Worm (Caenorhabditis elegans) whole organism, L4 larva: Measurements from ENCODE around the gene srx-29.
"Not testable (repeated sequence)": the region's sequence is repeated elsewhere in the genome, so short reads cannot be mapped to it uniquely, and the experiment has no call there.

Experiments
- F26F4.8 ChIP-seq: fragments of 200-800 bp; sonication (Bioruptor generic); conservative IDR thresholded peaks from 2 replicates; pipeline ENCODE4 v1.3.6; 2022; ENCODE audit warnings: missing genetic modification characterization, missing compliant biosample characterization
- R02D3.7 ChIP-seq: fragments of 150-350 bp; sonication (generic microtip); optimal IDR thresholded peaks from 3 replicates; lab custom pipeline; 2014; ENCODE audit warnings: missing biosample characterization, missing genetic modification characterization
- T20F7.1 ChIP-seq: fragments of 200-800 bp; sonication (Bioruptor generic); optimal IDR thresholded peaks from 2 replicates; lab custom pipeline; 2018; ENCODE audit warnings: mild to moderate bottlenecking, missing genetic modification characterization, missing compliant biosample characterization
- Y105C5A.15 ChIP-seq: fragments of 200-800 bp; sonication (Bioruptor generic); IDR thresholded peaks from 2 replicates; pipeline ENCODE4 v1.3.6; 2022; ENCODE audit warnings: missing genetic modification characterization, missing compliant biosample characterization
- Y48G9A.11 ChIP-seq: fragments of 200-800 bp; sonication (Bioruptor generic); IDR thresholded peaks from 2 replicates; pipeline ENCODE4 v1.3.6; 2022; ENCODE audit warnings: missing genetic modification reagents, missing genetic modification characterization, missing compliant biosample characterization
- Y5F2A.4 ChIP-seq: fragments of 200-800 bp; sonication (Bioruptor generic); optimal IDR thresholded peaks from 2 replicates; lab custom pipeline; 2018; ENCODE audit warnings: mild to moderate bottlenecking, missing genetic modification characterization, missing compliant biosample characterization
- aha-1 ChIP-seq: fragments of 150-350 bp; peaks from one replicate; lab custom pipeline; 2014; ENCODE audit warnings: missing biosample characterization, missing genetic modification characterization
- ceh-28 ChIP-seq: fragments of 150-350 bp; optimal IDR thresholded peaks from 2 replicates; lab custom pipeline; 2014; ENCODE audit warnings: missing biosample characterization, missing genetic modification reagents, missing genetic modification characterization
- ceh-62 ChIP-seq: sonication (generic microtip); optimal IDR thresholded peaks from 2 replicates; lab custom pipeline; 2017; ENCODE audit warnings: missing biosample characterization, missing genetic modification characterization
- cey-2 ChIP-seq: sonication (generic microtip); optimal IDR thresholded peaks from 3 replicates; lab custom pipeline; 2017; ENCODE audit warnings: missing genetic modification characterization, mild to moderate bottlenecking, missing compliant biosample characterization, antibody characterized with exemption, borderline replicate concordance; ENCODE audit not compliant: insufficient read depth
- daf-12 ChIP-seq: fragments of 150-350 bp; optimal IDR thresholded peaks from 2 replicates; lab custom pipeline; 2014; ENCODE audit warnings: missing biosample characterization, missing genetic modification reagents, missing genetic modification characterization
- daf-8 ChIP-seq: fragments of 200-800 bp; sonication (Bioruptor generic); IDR thresholded peaks from 2 replicates; pipeline ENCODE4 v1.3.6; 2022; ENCODE audit warnings: missing genetic modification characterization, missing compliant biosample characterization
- dmd-6 ChIP-seq: fragments of 200-800 bp; sonication (Bioruptor generic); IDR thresholded peaks from 2 replicates; pipeline ENCODE4 v1.3.6; 2022; ENCODE audit warnings: missing genetic modification reagents, missing genetic modification characterization, missing compliant biosample characterization
- dmd-8 ChIP-seq: fragments of 200-800 bp; sonication (Bioruptor generic); IDR thresholded peaks from 2 replicates; pipeline ENCODE4 v1.3.6; 2022; ENCODE audit warnings: missing genetic modification characterization, missing compliant biosample characterization
- duxl-1 ChIP-seq: sonication (generic microtip); optimal IDR thresholded peaks from 2 replicates; lab custom pipeline; 2016; ENCODE audit warnings: mild to moderate bottlenecking, missing genetic modification characterization, moderate library complexity, missing compliant biosample characterization; ENCODE audit not compliant: poor library complexity
- fkh-10 ChIP-seq: fragments of 150-350 bp; optimal IDR thresholded peaks from 2 replicates; lab custom pipeline; 2014; ENCODE audit warnings: missing biosample characterization, missing genetic modification reagents, missing genetic modification characterization
- hif-1 ChIP-seq, 2 experiments: sonication (generic microtip); optimal IDR thresholded peaks; 2 replicates each; lab custom pipeline; 2016 to 2017; ENCODE audit warnings: missing compliant biosample characterization in 2 of 2, missing genetic modification characterization in 2 of 2, missing genetic modification reagents in 2 of 2, missing genotype in 2 of 2, mild to moderate bottlenecking in 1 of 2
- hlh-11 ChIP-seq: fragments of 200-800 bp; sonication (Bioruptor generic); optimal IDR thresholded peaks from 2 replicates; lab custom pipeline; 2018; ENCODE audit warnings: mild to moderate bottlenecking, missing genetic modification characterization, missing compliant biosample characterization
- lim-7 ChIP-seq: fragments of 200-800 bp; sonication (Bioruptor generic); IDR thresholded peaks from 2 replicates; pipeline ENCODE4 v1.3.6; 2022; ENCODE audit warnings: missing genetic modification characterization, missing compliant biosample characterization
- lin-38 ChIP-seq: fragments of 200-800 bp; sonication (Bioruptor generic); IDR thresholded peaks from 2 replicates; pipeline ENCODE4 v1.3.6; 2022; ENCODE audit warnings: missing genetic modification reagents, missing genetic modification characterization, missing compliant biosample characterization
- lin-39 ChIP-seq: fragments of 150-350 bp; optimal IDR thresholded peaks from 2 replicates; lab custom pipeline; 2014; ENCODE audit warnings: missing biosample characterization, missing genetic modification reagents, missing genetic modification characterization
- mdt-29 ChIP-seq: fragments of 200-800 bp; sonication (Bioruptor generic); IDR thresholded peaks from 2 replicates; pipeline ENCODE4 v1.3.6; 2022; ENCODE audit warnings: missing genetic modification reagents, missing genetic modification characterization, missing compliant biosample characterization
- mep-1 ChIP-seq: fragments of 150-350 bp; sonication (generic microtip); optimal IDR thresholded peaks from 3 replicates; lab custom pipeline; 2014; ENCODE audit warnings: missing biosample characterization, missing genetic modification characterization
- mxl-2 ChIP-seq: fragments of 200-800 bp; sonication (Bioruptor generic); conservative IDR thresholded peaks from 2 replicates; pipeline ENCODE4 v1.3.6; 2022; ENCODE audit warnings: missing genetic modification reagents, missing genetic modification characterization, missing compliant biosample characterization
- nhr-237 ChIP-seq: sonication (generic microtip); optimal IDR thresholded peaks from 2 replicates; lab custom pipeline; 2017; ENCODE audit warnings: missing biosample characterization, missing genetic modification characterization
- nhr-25 ChIP-seq: sonication (generic microtip); optimal IDR thresholded peaks from 2 replicates; lab custom pipeline; 2017; ENCODE audit warnings: missing genetic modification characterization, mild to moderate bottlenecking, missing compliant biosample characterization, antibody characterized with exemption, moderate library complexity, borderline replicate concordance; ENCODE audit not compliant: insufficient read depth
- nhr-48 ChIP-seq: sonication (generic microtip); optimal IDR thresholded peaks from 2 replicates; lab custom pipeline; 2016; ENCODE audit warnings: mild to moderate bottlenecking, missing genetic modification characterization, missing compliant biosample characterization
- nhr-76 ChIP-seq: fragments of 150-350 bp; optimal IDR thresholded peaks from 2 replicates; lab custom pipeline; 2014; ENCODE audit warnings: missing biosample characterization, missing genetic modification characterization
- nhr-77 ChIP-seq: fragments of 150-350 bp; optimal IDR thresholded peaks from 2 replicates; lab custom pipeline; 2014; ENCODE audit warnings: missing biosample characterization, missing genetic modification characterization
- set-16 ChIP-seq: fragments of 200-800 bp; sonication (Bioruptor generic); IDR thresholded peaks from 2 replicates; pipeline ENCODE4 v1.3.6; 2022; ENCODE audit warnings: missing genetic modification reagents, missing genetic modification characterization, missing compliant biosample characterization
- snpc-1.2 ChIP-seq: fragments of 200-800 bp; sonication (Bioruptor generic); IDR thresholded peaks from 2 replicates; pipeline ENCODE4 v1.3.6; 2022; ENCODE audit warnings: missing genetic modification reagents, missing genetic modification characterization, missing compliant biosample characterization
- spr-1 ChIP-seq: sonication (generic microtip); optimal IDR thresholded peaks from 2 replicates; lab custom pipeline; 2016; ENCODE audit warnings: mild to moderate bottlenecking, missing genetic modification characterization, missing compliant biosample characterization
- tag-97 ChIP-seq: fragments of 200-800 bp; sonication (Bioruptor generic); IDR thresholded peaks from 2 replicates; pipeline ENCODE4 v1.3.6; 2022; ENCODE audit warnings: missing genetic modification characterization, missing compliant biosample characterization
- unc-39 ChIP-seq: sonication (generic microtip); optimal IDR thresholded peaks from 2 replicates; lab custom pipeline; 2017; ENCODE audit warnings: missing biosample characterization, missing genetic modification characterization
- vab-7 ChIP-seq: fragments of 200-800 bp; sonication (Bioruptor generic); IDR thresholded peaks from 2 replicates; pipeline ENCODE4 v1.3.6; 2022; ENCODE audit warnings: missing genetic modification reagents, missing genetic modification characterization, missing compliant biosample characterization
- zfp-2 ChIP-seq: sonication (generic microtip); optimal IDR thresholded peaks from 2 replicates; lab custom pipeline; 2016; ENCODE audit warnings: mild to moderate bottlenecking, missing genetic modification characterization, missing compliant biosample characterization
- zfp-3 ChIP-seq: fragments of 200-800 bp; sonication (Bioruptor generic); conservative IDR thresholded peaks from 2 replicates; pipeline ENCODE4 v1.3.6; 2022; ENCODE audit warnings: missing genetic modification reagents, missing genetic modification characterization, missing compliant biosample characterization
- zip-2 ChIP-seq: fragments of 150-350 bp; optimal IDR thresholded peaks from 2 replicates; lab custom pipeline; 2014; ENCODE audit warnings: missing biosample characterization, missing genetic modification characterization
- ztf-7 ChIP-seq: fragments of 150-350 bp; optimal IDR thresholded peaks from 2 replicates; lab custom pipeline; 2014; ENCODE audit warnings: missing biosample characterization, missing genetic modification characterization

srx-29 gene

DNA sequence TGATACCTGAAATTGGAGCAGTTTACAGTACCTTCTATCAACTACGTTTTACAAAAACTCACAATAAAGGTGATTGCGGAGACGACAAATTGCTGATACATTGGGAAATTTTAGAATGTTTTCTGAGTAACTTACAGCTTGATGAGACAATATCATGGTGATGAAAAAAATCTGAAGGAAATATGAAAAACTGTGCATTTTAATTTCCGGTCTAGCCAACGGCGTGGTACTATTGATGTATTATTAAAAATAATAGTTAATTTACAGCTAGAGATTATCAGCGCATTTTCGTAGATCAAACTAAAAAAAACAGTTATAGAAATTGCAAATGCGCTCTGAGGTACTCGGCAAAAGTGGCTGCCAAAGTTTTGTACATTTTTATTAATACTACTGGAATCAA lies at the start of gene srx-29:
Gene srx-29, minus strand, starts transcription at position 101 of the 400 bp plus-strand sequence.
- no peak for TF ChIP-seq unc-39
- no peak for TF ChIP-seq mdt-29 (GFP tag; lab: Robert Waterston, UW)
- no peak for TF ChIP-seq Y48G9A.11
- TF ChIP-seq daf-8 (GFP tag; lab: Robert Waterston, UW): no peak
- TF ChIP-seq cey-2 (tag; lab: Kevin White, UChicago): no peak
- TF ChIP-seq hif-1 (tag; optimal IDR thresholded peaks at IDR 0.05; lab: Kevin White, UChicago): no peak
- TF ChIP-seq lin-38 (GFP tag; lab: Robert Waterston, UW): no peak
- no peak for TF ChIP-seq spr-1 (tag; lab: Kevin White, UChicago)
- TF ChIP-seq ztf-7: no peak
- TF ChIP-seq nhr-77 (tag; lab: Kevin White, UChicago): no peak
- TF ChIP-seq hlh-11 (tag; lab: Kevin White, UChicago): no peak
- no peak for TF ChIP-seq daf-12 (tag; lab: Kevin White, UChicago)
- no peak for TF ChIP-seq Y5F2A.4
- TF ChIP-seq lim-7 (GFP tag; lab: Robert Waterston, UW): no peak
- TF ChIP-seq duxl-1 (tag; lab: Kevin White, UChicago): no peak
- no peak for TF ChIP-seq nhr-48 (tag; lab: Kevin White, UChicago)
- no peak for TF ChIP-seq nhr-76 (tag; lab: Kevin White, UChicago)

DNA sequence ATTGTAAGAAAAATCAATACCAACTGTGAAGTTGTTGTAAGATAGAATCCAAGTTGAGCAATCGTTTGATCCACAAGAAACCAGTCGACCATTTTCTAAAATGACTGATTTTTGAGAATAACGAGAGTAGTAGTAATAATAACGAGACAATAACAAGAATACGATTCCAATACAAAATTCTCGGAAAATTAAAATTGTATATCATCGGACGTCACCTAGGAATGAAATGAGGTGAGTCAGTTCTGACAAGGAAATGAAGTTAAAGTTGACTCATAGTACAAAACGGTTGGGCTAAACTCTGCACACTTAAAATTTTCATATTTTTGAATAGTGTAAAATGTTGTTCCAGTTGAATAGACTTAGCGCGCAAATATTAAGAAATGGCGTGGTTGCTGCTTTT lies 46.4 kb upstream of the srx-29 start, which contains the start of gene str-19:
Gene str-19, minus strand, starts transcription at position 101 of the 400 bp plus-strand sequence.
- not testable (repeated sequence) for TF ChIP-seq F26F4.8 (GFP tag; lab: Robert Waterston, UW); hif-1 (tag; optimal IDR thresholded peaks at IDR 0.05; lab: Kevin White, UChicago); cey-2 (tag; lab: Kevin White, UChicago)
- TF ChIP-seq, all 104 proteins: peak for 0; not testable (repeated sequence) for 104

DNA sequence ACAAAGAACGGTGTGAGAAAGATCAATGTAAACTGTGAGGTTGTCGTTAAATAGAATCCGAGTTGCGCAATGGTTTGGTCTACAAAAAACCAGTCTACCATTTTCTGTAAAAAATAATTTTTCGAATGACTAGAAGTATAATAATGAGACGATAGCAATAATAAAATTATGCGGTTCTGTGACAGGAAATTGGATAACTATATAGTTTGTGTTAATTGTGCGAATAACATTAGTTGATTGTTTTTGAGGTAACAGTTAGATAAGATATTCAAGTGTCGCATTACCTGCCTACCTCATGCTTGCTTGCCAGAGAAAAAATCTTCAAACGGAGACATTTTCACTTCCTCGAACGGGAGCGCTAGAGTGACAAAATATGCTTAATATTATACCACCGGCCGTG lies 43.9 kb upstream of the srx-29 start, which contains the start of gene str-18:
Gene str-18, minus strand, starts transcription at position 101 of the 400 bp plus-strand sequence.
- TF ChIP-seq fkh-10 (GFP tag; lab: Kevin White, UChicago) (no peak), set-16 (no peak), snpc-1.2 (GFP tag; lab: Robert Waterston, UW) (no peak), mxl-2 (no peak), Y105C5A.15 (GFP tag; lab: Robert Waterston, UW) (no peak), unc-39 (no peak), nhr-25 (tag; lab: Kevin White, UChicago) (no peak), hlh-11 (tag; lab: Kevin White, UChicago) (no peak), ceh-62 (tag; lab: Kevin White, UChicago) (no peak), zfp-3 (no peak), dmd-6 (GFP tag; lab: Robert Waterston, UW) (no peak), R02D3.7 (tag; lab: Kevin White, UChicago) (no peak), vab-7 (GFP tag; lab: Robert Waterston, UW) (no peak), nhr-76 (tag; lab: Kevin White, UChicago) (no peak), zfp-2 (tag; lab: Kevin White, UChicago) (no peak), ceh-28 (tag; lab: Kevin White, UChicago) (no peak), mep-1 (tag; lab: Kevin White, UChicago) (no peak), T20F7.1 (GFP tag; lab: Kevin White, UChicago) (no peak), lin-39 (no peak), tag-97 (GFP tag; lab: Robert Waterston, UW) (no peak)

ce11 chrV:15735720-15736119 lies 37.7 kb upstream of the srx-29 start, which contains the start of gene str-27:
Gene str-27 (minus strand): TSS chrV:15735820.
- TF ChIP-seq zip-2 (tag; lab: Kevin White, UChicago) (no peak), Y5F2A.4 (no peak), nhr-237 (tag; lab: Kevin White, UChicago) (no peak), aha-1 (peak; percentile 61), dmd-8 (GFP tag; lab: Robert Waterston, UW) (no peak)
